Fruit fly (Drosophila melanogaster) whole organism, wandering third instar larva: ENCODE measurements around the gene CG7829.
A peak's percentile ranks its signal among the peaks of the same experiment; 100 is the strongest.

Experiments
- Abd-B ChIP-seq: fragments of >200 bp; optimal IDR thresholded peaks from 2 replicates; lab custom pipeline; 2017; ENCODE audit warnings: missing biosample characterization, missing genetic modification characterization
- CG32264 ChIP-seq: fragments of 200-800 bp; sonication (Bioruptor generic); optimal IDR thresholded peaks from 2 replicates; lab custom pipeline; 2016; ENCODE audit warnings: missing biosample characterization, missing genetic modification characterization
- CG9705 ChIP-seq: fragments of 200-800 bp; sonication (Bioruptor generic); optimal IDR thresholded peaks from 2 replicates; lab custom pipeline; 2018; ENCODE audit warnings: missing biosample characterization, mild to moderate bottlenecking, missing genetic modification characterization
- CrebA ChIP-seq: fragments of 200-800 bp; sonication (Bioruptor generic); optimal IDR thresholded peaks from 2 replicates; lab custom pipeline; 2016; ENCODE audit warnings: missing biosample characterization, mild to moderate bottlenecking, missing genetic modification characterization, borderline replicate concordance
- Dfd ChIP-seq: fragments of >200 bp; optimal IDR thresholded peaks from 2 replicates; lab custom pipeline; 2017; ENCODE audit warnings: missing biosample characterization, missing genetic modification characterization
- Dif ChIP-seq: fragments of 200-275, 200-300 bp; sonication (Bioruptor generic); optimal IDR thresholded peaks from 2 replicates; lab custom pipeline; 2018; ENCODE audit warnings: missing biosample characterization, missing genetic modification characterization; ENCODE audit not compliant: partially characterized antibody
- GATAd ChIP-seq: sonication (Bioruptor generic); optimal IDR thresholded peaks from 2 replicates; lab custom pipeline; 2016; ENCODE audit warnings: missing biosample characterization, missing genetic modification characterization
- HLH106 ChIP-seq: fragments of 200-800 bp; optimal IDR thresholded peaks from 3 replicates; lab custom pipeline; 2019; ENCODE audit warnings: missing biosample characterization, mild to moderate bottlenecking, missing genetic modification characterization, moderate library complexity
- Hnf4 ChIP-seq: fragments of 200-800 bp; sonication (Bioruptor generic); optimal IDR thresholded peaks from 2 replicates; lab custom pipeline; 2016; ENCODE audit warnings: missing biosample characterization, mild to moderate bottlenecking, missing genetic modification characterization
- Hr78 ChIP-seq: fragments of >200 bp; optimal IDR thresholded peaks from 2 replicates; lab custom pipeline; 2017; ENCODE audit warnings: missing biosample characterization, missing genetic modification characterization
- Hr83 ChIP-seq: fragments of 200-300 bp; sonication (Bioruptor generic); optimal IDR thresholded peaks from 2 replicates; lab custom pipeline; 2016; ENCODE audit warnings: missing biosample characterization, mild to moderate bottlenecking, missing genetic modification characterization, moderate library complexity; ENCODE audit not compliant: poor library complexity, severe bottlenecking
- Jra ChIP-seq: sonication (Bioruptor generic); optimal IDR thresholded peaks from 2 replicates; lab custom pipeline; 2016; ENCODE audit warnings: missing biosample characterization, missing genetic modification characterization
- Mio ChIP-seq: sonication (Bioruptor generic); optimal IDR thresholded peaks from 2 replicates; lab custom pipeline; 2016; ENCODE audit warnings: missing biosample characterization, missing genetic modification characterization
- Myc ChIP-seq: fragments of >200 bp; optimal IDR thresholded peaks from 2 replicates; lab custom pipeline; 2017
- N ChIP-seq: fragments of >200 bp; optimal IDR thresholded peaks from 2 replicates; lab custom pipeline; 2018; ENCODE audit warnings: missing biosample characterization, missing external identifiers, missing genetic modification characterization
- OdsH ChIP-seq: fragments of 200-800 bp; sonication (Bioruptor generic); optimal IDR thresholded peaks from 2 replicates; lab custom pipeline; 2016; ENCODE audit warnings: missing biosample characterization, mild to moderate bottlenecking, missing genetic modification characterization
- Rel ChIP-seq, 2 experiments: fragments of 200-800 bp; sonication (Bioruptor generic) in 1 of 2; optimal IDR thresholded peaks; 2 replicates in 1 of 2; 3 replicates in 1 of 2; lab custom pipeline; 2016 to 2019; ENCODE audit warnings: mild to moderate bottlenecking in 2 of 2, missing biosample characterization in 2 of 2, missing genetic modification characterization in 2 of 2, moderate library complexity in 1 of 2
- Sp1 ChIP-seq: fragments of 200-800 bp; sonication (Bioruptor generic); optimal IDR thresholded peaks from 3 replicates; lab custom pipeline; 2019; ENCODE audit warnings: missing biosample characterization, mild to moderate bottlenecking, missing genetic modification characterization, moderate library complexity
- Vsx2 ChIP-seq: fragments of 200-300, 225-300 bp; sonication (Bioruptor generic); optimal IDR thresholded peaks from 2 replicates; lab custom pipeline; 2018; ENCODE audit warnings: missing biosample characterization, missing genetic modification characterization; ENCODE audit not compliant: partially characterized antibody
- br ChIP-seq: fragments of 200-800 bp; sonication (Bioruptor generic); optimal IDR thresholded peaks from 2 replicates; lab custom pipeline; 2016; ENCODE audit warnings: missing biosample characterization, missing genetic modification characterization
- brk ChIP-seq: fragments of 200-800 bp; sonication (Bioruptor generic); optimal IDR thresholded peaks from 2 replicates; lab custom pipeline; 2016; ENCODE audit warnings: missing biosample characterization, mild to moderate bottlenecking, missing genetic modification characterization
- dl ChIP-seq, 2 experiments: fragments of 175-275, 200-275 bp in 1 of 2; fragments of 200-275 bp in 1 of 2; sonication (Bioruptor generic); optimal IDR thresholded peaks; lab custom pipeline; 2018; ENCODE audit warnings: mild to moderate bottlenecking in 2 of 2, missing biosample characterization in 2 of 2, missing genetic modification characterization in 2 of 2, moderate library complexity in 2 of 2; ENCODE audit not compliant: partially characterized antibody in 2 of 2, insufficient read depth in 1 of 2
- dmrt93B ChIP-seq: fragments of 200-800 bp; sonication (Bioruptor generic); optimal IDR thresholded peaks from 2 replicates; lab custom pipeline; 2018; ENCODE audit warnings: missing biosample characterization, mild to moderate bottlenecking, missing genetic modification characterization
- dsf ChIP-seq: sonication (Bioruptor generic); optimal IDR thresholded peaks from 2 replicates; lab custom pipeline; 2016; ENCODE audit warnings: missing biosample characterization, missing genetic modification characterization, borderline replicate concordance
- ey ChIP-seq: fragments of 200-800 bp; sonication (Bioruptor generic); optimal IDR thresholded peaks from 2 replicates; lab custom pipeline; 2016; ENCODE audit warnings: missing biosample characterization, missing genetic modification characterization
- foxo ChIP-seq, 2 experiments: fragments of 200-800 bp; sonication (Bioruptor generic); optimal IDR thresholded peaks; 2 replicates in 1 of 2; 3 replicates in 1 of 2; lab custom pipeline; 2016 to 2017; ENCODE audit warnings: missing biosample characterization in 2 of 2, missing genetic modification characterization in 2 of 2
- fru ChIP-seq: fragments of 200-800 bp; sonication (Bioruptor generic); optimal IDR thresholded peaks from 3 replicates; lab custom pipeline; 2016; ENCODE audit warnings: missing biosample characterization, mild to moderate bottlenecking, missing genetic modification characterization
- h ChIP-seq: fragments of 200-800 bp; sonication (Bioruptor generic); optimal IDR thresholded peaks from 3 replicates; lab custom pipeline; 2016; ENCODE audit warnings: missing biosample characterization, mild to moderate bottlenecking, missing genetic modification characterization
- jim ChIP-seq: fragments of 175-275, 200-325 bp; sonication (Bioruptor generic); optimal IDR thresholded peaks from 2 replicates; lab custom pipeline; 2016; ENCODE audit warnings: missing biosample characterization, mild to moderate bottlenecking, missing genetic modification characterization
- lola ChIP-seq: fragments of >200 bp; optimal IDR thresholded peaks from 2 replicates; lab custom pipeline; 2017; ENCODE audit warnings: missing biosample characterization, missing genetic modification characterization
- pan ChIP-seq: fragments of >200 bp; optimal IDR thresholded peaks from 2 replicates; lab custom pipeline; 2017
- psq ChIP-seq: fragments of 200-800 bp; sonication (Bioruptor generic); optimal IDR thresholded peaks from 3 replicates; lab custom pipeline; 2017; ENCODE audit warnings: missing biosample characterization, mild to moderate bottlenecking, missing genetic modification characterization, moderate library complexity
- rgr ChIP-seq: fragments of 200-800 bp; sonication (Bioruptor generic); optimal IDR thresholded peaks from 3 replicates; lab custom pipeline; 2016; ENCODE audit warnings: missing biosample characterization, mild to moderate bottlenecking, missing genetic modification characterization
- sv ChIP-seq: fragments of 200-800 bp; sonication (Bioruptor generic); optimal IDR thresholded peaks from 3 replicates; lab custom pipeline; 2016; ENCODE audit warnings: missing biosample characterization, missing genetic modification characterization
- tai ChIP-seq: sonication (Bioruptor generic); optimal IDR thresholded peaks from 2 replicates; lab custom pipeline; 2016; ENCODE audit warnings: missing biosample characterization, missing genetic modification characterization
- usp ChIP-seq: fragments of >200 bp; optimal IDR thresholded peaks from 2 replicates; lab custom pipeline; 2017; ENCODE audit warnings: missing biosample characterization, missing genetic modification characterization
- woc ChIP-seq: sonication (Bioruptor generic); optimal IDR thresholded peaks from 2 replicates; lab custom pipeline; 2016; ENCODE audit warnings: missing biosample characterization, mild to moderate bottlenecking, missing genetic modification characterization

Gene CG7829

dm6 chr3R:29802753-29803313 is 14.7 kb downstream of the CG7829 start, which contains the start of the genes Etfb and CG7789:
TSS of gene Etfb (minus strand) at chr3R:29802945.
TSS of gene CG7789 (plus strand) at chr3R:29803196.
- TF ChIP-seq usp (GFP tag; lab: Kevin White, UChicago) (no peak), dmrt93B (GFP tag; lab: Kevin White, UChicago) (no peak), brk (GFP tag; lab: Kevin White, UChicago) (no peak), h (GFP tag; lab: Kevin White, UChicago) (peak; percentile 86), CrebA (GFP tag; lab: Kevin White, UChicago) (no peak), dsf (GFP tag; lab: Kevin White, UChicago) (no peak), CG9705 (GFP tag; lab: Kevin White, UChicago) (peak; percentile 64), Sp1 (GFP tag; lab: Kevin White, UChicago) (peak; percentile 83), fru (peak; percentile 80), Hr78 (GFP tag; lab: Kevin White, UChicago) (no peak), CG32264 (no peak), lola (GFP tag; lab: Kevin White, UChicago) (no peak), sv (GFP tag; lab: Kevin White, UChicago) (peak; percentile 51), psq (GFP tag; lab: Kevin White, UChicago) (peak; percentile 77), Abd-B (GFP tag; lab: Kevin White, UChicago) (no peak), Hr83 (GFP tag; lab: Kevin White, UChicago) (peak; percentile 52), br (no peak), ey (GFP tag; lab: Kevin White, UChicago) (peak; percentile 84), Rel (GFP tag; optimal IDR thresholded peaks at IDR 0.05; lab: Kevin White, UChicago) (no peak), Rel (tag; optimal IDR thresholded peaks at IDR 0.05; lab: Kevin White, UChicago) (peak; percentile 58), woc (GFP tag; lab: Kevin White, UChicago) (no peak), tai (GFP tag; lab: Kevin White, UChicago) (no peak), Dfd (GFP tag; lab: Kevin White, UChicago) (no peak), HLH106 (tag; lab: Kevin White, UChicago) (peak; percentile 84), N (no peak), GATAd (GFP tag; lab: Kevin White, UChicago) (no peak), Jra (GFP tag; lab: Kevin White, UChicago) (no peak), jim (GFP tag; lab: Kevin White, UChicago) (no peak), pan (no peak), dl (GFP tag; optimal IDR thresholded peaks at IDR 0.05; lab: Kevin White, UChicago; ENCODE audit: insufficient read depth in 1 of 2, partially characterized antibody in 2 of 2) (no peak), Dif (no peak), foxo (GFP tag; optimal IDR thresholded peaks at IDR 0.05; lab: Kevin White, UChicago) (peak in 1 of 2 experiments; percentile 91), rgr (GFP tag; lab: Kevin White, UChicago) (peak; percentile 88), Hnf4 (GFP tag; lab: Kevin White, UChicago) (no peak), Vsx2 (GFP tag; lab: Kevin White, UChicago) (no peak), OdsH (GFP tag; lab: Kevin White, UChicago) (peak; percentile 80), Myc (lab: Kevin White, UChicago) (peak; percentile 81), Mio (GFP tag; lab: Kevin White, UChicago) (no peak)

dm6 chr3R:29799681-29800028 is 17.9 kb downstream of the CG7829 start:
- no peak for TF ChIP-seq Rel (GFP tag; optimal IDR thresholded peaks at IDR 0.05; lab: Kevin White, UChicago)
- peak; percentile 65 for TF ChIP-seq Rel (tag; optimal IDR thresholded peaks at IDR 0.05; lab: Kevin White, UChicago)
- no peak for TF ChIP-seq Dfd (GFP tag; lab: Kevin White, UChicago)
